Worm (Caenorhabditis elegans) whole organism, L2 larva: ENCODE measurements around the gene T16G1.3.

ENCODE experiments used
- F13H6.1 ChIP-seq: sonication (generic microtip); optimal IDR thresholded peaks from 2 replicates; lab custom pipeline; 2016; ENCODE audit warnings: missing genetic modification characterization, missing compliant biosample characterization
- R02D3.7 ChIP-seq: fragments of 150-350 bp; optimal IDR thresholded peaks from 2 replicates; lab custom pipeline; 2014; ENCODE audit warnings: missing biosample characterization, missing genetic modification characterization
- lin-13 ChIP-seq: fragments of 150-350 bp; optimal IDR thresholded peaks from 2 replicates; lab custom pipeline; 2014; ENCODE audit warnings: missing biosample characterization, missing genetic modification reagents, missing genetic modification characterization
- zag-1 ChIP-seq: fragments of 150-350 bp; optimal IDR thresholded peaks from 2 replicates; lab custom pipeline; 2014; ENCODE audit warnings: missing biosample characterization, missing genetic modification characterization

DNA sequence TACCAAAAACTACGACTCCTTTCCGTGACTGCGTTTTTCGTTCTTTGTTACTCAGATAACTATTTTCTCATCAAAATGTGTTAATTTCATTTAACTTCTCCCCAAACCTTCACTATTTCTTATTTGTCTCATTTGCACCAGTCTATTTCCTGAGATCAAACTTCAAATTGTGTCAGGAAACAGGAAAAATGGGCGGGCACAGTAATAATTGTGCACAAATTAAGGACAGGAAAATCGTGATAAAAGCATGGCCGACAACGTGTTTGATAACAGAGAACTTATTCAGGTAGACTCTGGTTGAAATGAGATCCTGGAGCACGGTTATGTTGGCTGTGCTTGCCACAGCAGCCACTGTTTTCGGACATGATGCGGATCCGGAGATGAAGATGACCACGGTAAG is 24.4 kb downstream of the T16G1.3 start, which contains the start of gene lipl-1:
- no peak for TF ChIP-seq R02D3.7
- TF ChIP-seq F13H6.1 (tag; lab: Kevin White, UChicago) = no peak
- TF ChIP-seq zag-1 = no peak
- TF ChIP-seq lin-13 = no peak
